Worm (Caenorhabditis elegans): ENCODE data around the gene fbxb-99.

Gene fbxb-99

ce11 chrII:3743684-3744200 lies 49.5 kb downstream of the fbxb-99 start, which contains the start of gene nta-1:
TSS of gene nta-1 (minus strand) at chrII:3743814.
- no peak for TF ChIP-seq scrt-1 (GFP tag; IDR thresholded peaks at IDR 0.05)
- TF ChIP-seq F13C5.2 (tag; optimal IDR thresholded peaks at IDR 0.05): no peak
- TF ChIP-seq tbx-37 (GFP tag; conservative IDR thresholded peaks at IDR 0.05): no peak
- no peak for TF ChIP-seq hmg-4 (GFP tag; optimal IDR thresholded peaks at IDR 0.05)
- no peak for TF ChIP-seq ets-7 (tag; optimal IDR thresholded peaks at IDR 0.05)
- no peak for TF ChIP-seq aly-1 (tag; optimal IDR thresholded peaks at IDR 0.05)
- TF ChIP-seq hnd-1 (tag; optimal IDR thresholded peaks at IDR 0.05): no peak
- no peak for TF ChIP-seq hmbx-1 (tag; optimal IDR thresholded peaks at IDR 0.05)

Data from whole organism, early embryonic.